Worm (Caenorhabditis elegans): ENCODE results near the gene pct-1.

DNA sequence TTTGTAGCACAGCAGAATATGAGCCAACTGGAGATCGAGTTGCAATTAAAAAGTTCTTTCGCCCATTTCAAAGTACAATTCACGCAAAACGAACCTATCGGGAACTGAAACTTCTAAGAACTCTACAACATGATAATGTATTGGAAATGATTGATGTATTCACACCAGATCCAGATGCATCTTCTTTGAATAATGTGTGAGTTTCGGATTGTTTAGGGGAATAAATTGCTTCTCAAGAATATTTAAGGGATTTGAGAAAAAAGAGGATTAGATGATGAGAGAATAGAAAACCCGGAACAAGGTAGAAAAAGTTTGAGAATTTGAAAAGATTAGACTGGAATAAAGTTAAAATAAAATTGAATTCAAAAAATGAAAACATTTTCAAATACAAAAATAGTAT is 31.9 kb upstream of the pct-1 start:
- TF ChIP-seq nhr-237 (tag; optimal IDR thresholded peaks at IDR 0.05): no peak
- TF ChIP-seq nhr-41 (GFP tag; IDR thresholded peaks at IDR 0.05): no peak
- TF ChIP-seq ztf-11 (tag; optimal IDR thresholded peaks at IDR 0.05): no peak
- TF ChIP-seq lin-39 (tag; optimal IDR thresholded peaks at IDR 0.05): no peak
- TF ChIP-seq ama-1 (optimal IDR thresholded peaks at IDR 0.05): no peak
- TF ChIP-seq nhr-28 (tag; optimal IDR thresholded peaks at IDR 0.05): no peak
- no peak for TF ChIP-seq snpc-4 (tag; optimal IDR thresholded peaks at IDR 0.05)
- TF ChIP-seq unc-39 (tag; optimal IDR thresholded peaks at IDR 0.05): no peak
- no peak for TF ChIP-seq nhr-102 (tag; optimal IDR thresholded peaks at IDR 0.05)
- no peak for TF ChIP-seq lin-29 (GFP tag; IDR thresholded peaks at IDR 0.05)
- no peak for TF ChIP-seq egl-43 (GFP tag; IDR thresholded peaks at IDR 0.05)
- TF ChIP-seq tra-1 (GFP tag; IDR thresholded peaks at IDR 0.05): no peak

All from whole organism, L4 larva.